Worm (Caenorhabditis elegans) whole organism, late embryonic: ENCODE measurements around the gene C38D4.10.

ENCODE experiments used
- C08G9.2 ChIP-seq: sonication (generic microtip); optimal IDR thresholded peaks from 2 replicates; lab custom pipeline; 2016; ENCODE audit warnings: mild to moderate bottlenecking, missing genetic modification characterization, moderate library complexity, missing compliant biosample characterization
- T23F11.4 ChIP-seq: fragments of 200-800 bp; sonication (Bioruptor generic); optimal IDR thresholded peaks from 2 replicates; lab custom pipeline; 2018; ENCODE audit warnings: mild to moderate bottlenecking, missing genetic modification characterization, missing compliant biosample characterization
- ceh-34 ChIP-seq: sonication (generic microtip); optimal IDR thresholded peaks from 2 replicates; lab custom pipeline; 2016; ENCODE audit warnings: mild to moderate bottlenecking, missing genetic modification characterization, missing compliant biosample characterization
- ceh-9 ChIP-seq: sonication (generic microtip); optimal IDR thresholded peaks from 2 replicates; lab custom pipeline; 2016; ENCODE audit warnings: mild to moderate bottlenecking, missing genetic modification characterization, inconsistent platforms, missing compliant biosample characterization
- dmd-4 ChIP-seq: sonication (generic microtip); optimal IDR thresholded peaks from 2 replicates; lab custom pipeline; 2016; ENCODE audit warnings: borderline replicate concordance, missing genetic modification characterization, missing compliant biosample characterization
- lin-11 ChIP-seq: fragments of 200-800 bp; sonication (Bioruptor generic); optimal IDR thresholded peaks from 2 replicates; lab custom pipeline; 2018; ENCODE audit warnings: mild to moderate bottlenecking, missing genetic modification characterization, missing compliant biosample characterization
- nhr-11 ChIP-seq: fragments of 150-350 bp; optimal IDR thresholded peaks from 2 replicates; lab custom pipeline; 2014; ENCODE audit warnings: missing biosample characterization, missing genetic modification characterization
- pha-2 ChIP-seq: sonication (generic microtip); optimal IDR thresholded peaks from 2 replicates; lab custom pipeline; 2017; ENCODE audit warnings: mild to moderate bottlenecking, missing genetic modification characterization, missing compliant biosample characterization
- pqm-1 ChIP-seq: sonication (generic microtip); optimal IDR thresholded peaks from 2 replicates; lab custom pipeline; 2016; ENCODE audit warnings: missing genetic modification characterization, missing compliant biosample characterization
- unc-3 ChIP-seq, 2 experiments: fragments of 200-800 bp in 1 of 2; sonication (Bioruptor generic) in 1 of 2; sonication (generic microtip) in 1 of 2; conservative IDR thresholded peaks in 1 of 2; optimal IDR thresholded peaks in 1 of 2; 2 replicates each; pipeline versions ENCODE4 v1.3.6 to Lab custom; 2016 to 2022; ENCODE audit warnings: missing compliant biosample characterization in 2 of 2, missing genetic modification characterization in 2 of 2, missing genetic modification reagents in 1 of 2

ce11 chrIII:4756983-4757382, 25.3 kb upstream of the C38D4.10 start, which contains the start of gene fbxl-2:
- TF ChIP-seq pha-2 (tag; lab: Kevin White, UChicago) (peak; percentile 72), lin-11 (peak; percentile 52), dmd-4 (peak; percentile 44), pqm-1 (tag; lab: Kevin White, UChicago) (peak; percentile 9), nhr-11 (tag; lab: Kevin White, UChicago) (no peak), ceh-9 (tag; lab: Kevin White, UChicago) (no peak), C08G9.2 (tag; lab: Kevin White, UChicago) (peak; percentile 36), ceh-34 (tag; lab: Kevin White, UChicago) (peak; percentile 90), T23F11.4 (GFP tag; lab: Kevin White, UChicago) (no peak), unc-3 (GFP tag; conservative IDR thresholded peaks at IDR 0.05; lab: Robert Waterston, UW) (peak; percentile 70), unc-3 (tag; optimal IDR thresholded peaks at IDR 0.05; lab: Kevin White, UChicago) (peak; percentile 49)
